Fruit fly (Drosophila melanogaster): ENCODE data around the gene CG12496.

The CG12496 gene

dm6 chrX:2447750-2448299 is 37.1 kb upstream of the CG12496 start, which contains the start of gene z (continued):
- no peak for TF ChIP-seq pros (GFP tag; optimal IDR thresholded peaks at IDR 0.05)
- no peak for TF ChIP-seq Poxn (GFP tag; IDR thresholded peaks at IDR 0.05)
- peak; percentile 58 for TF ChIP-seq CG32767 (GFP tag; IDR thresholded peaks at IDR 0.05)
- TF ChIP-seq Antp (GFP tag; optimal IDR thresholded peaks at IDR 0.05), result no peak
- peak; percentile 23 for TF ChIP-seq HmgZ (tag; optimal IDR thresholded peaks at IDR 0.05)
- peak; percentile 75 for TF ChIP-seq pzg (GFP tag; optimal IDR thresholded peaks at IDR 0.05)
- TF ChIP-seq Hr78 (GFP tag; optimal IDR thresholded peaks at IDR 0.05), result no peak
- no peak for TF ChIP-seq Bdp1 (GFP tag; optimal IDR thresholded peaks at IDR 0.05)
- TF ChIP-seq CG16779 (GFP tag; IDR thresholded peaks at IDR 0.05), result no peak
- TF ChIP-seq CG11560 (tag; IDR thresholded peaks at IDR 0.05), result no peak
- no peak for TF ChIP-seq Gsc (GFP tag; IDR thresholded peaks at IDR 0.05)
- TF ChIP-seq CG42726 (GFP tag; IDR thresholded peaks at IDR 0.05; ENCODE audit: partially characterized antibody), result peak; percentile 88
- no peak for TF ChIP-seq CG15696 (tag; optimal IDR thresholded peaks at IDR 0.05)
- TF ChIP-seq CG12659 (GFP tag; optimal IDR thresholded peaks at IDR 0.05), result peak; percentile 64
- TF ChIP-seq CG8478 (optimal IDR thresholded peaks at IDR 0.05), result peak; percentile 84
- TF ChIP-seq wek (GFP tag; optimal IDR thresholded peaks at IDR 0.05), result no peak
- TF ChIP-seq CG17912 (GFP tag; optimal IDR thresholded peaks at IDR 0.05), result no peak
- peak; percentile 3 for TF ChIP-seq CG17829 (tag; optimal IDR thresholded peaks at IDR 0.05)
- TF ChIP-seq Dll (GFP tag; IDR thresholded peaks at IDR 0.05; ENCODE audit: partially characterized antibody), result peak; percentile 92
- no peak for TF ChIP-seq CG17802 (tag; optimal IDR thresholded peaks at IDR 0.05)
- no peak for TF ChIP-seq Lpt (GFP tag; optimal IDR thresholded peaks at IDR 0.05)
- TF ChIP-seq CG30020 (tag; optimal IDR thresholded peaks at IDR 0.05), result peak; percentile 23
- TF ChIP-seq CG7987 (GFP tag; optimal IDR thresholded peaks at IDR 0.05), result no peak
- TF ChIP-seq ato (GFP tag; IDR thresholded peaks at IDR 0.05; ENCODE audit: partially characterized antibody), result peak; percentile 84
- TF ChIP-seq nerfin-1 (tag; optimal IDR thresholded peaks at IDR 0.05), result no peak
- TF ChIP-seq CG8089 (GFP tag; optimal IDR thresholded peaks at IDR 0.05), result no peak
- TF ChIP-seq sr (GFP tag; IDR thresholded peaks at IDR 0.05), result no peak
- peak; percentile 8 for TF ChIP-seq CG34376 (GFP tag; optimal IDR thresholded peaks at IDR 0.05)
- TF ChIP-seq CG8924 (tag; optimal IDR thresholded peaks at IDR 0.05), result peak; percentile 10
- TF ChIP-seq shn (GFP tag; optimal IDR thresholded peaks at IDR 0.05), result no peak
- TF ChIP-seq CG13624 (GFP tag; optimal IDR thresholded peaks at IDR 0.05), result peak; percentile 34
- no peak for TF ChIP-seq CG1529 (GFP tag; optimal IDR thresholded peaks at IDR 0.05)
- peak; percentile 88 for TF ChIP-seq hbn (GFP tag; IDR thresholded peaks at IDR 0.05; ENCODE audit: partially characterized antibody)
- TF ChIP-seq CG10565 (GFP tag; optimal IDR thresholded peaks at IDR 0.05), result no peak
- no peak for TF ChIP-seq ERR (GFP tag; optimal IDR thresholded peaks at IDR 0.05)
- TF ChIP-seq ken (GFP tag; IDR thresholded peaks at IDR 0.05), result no peak
- peak; percentile 62 for TF ChIP-seq Myb (GFP tag; optimal IDR thresholded peaks at IDR 0.05)
- TF ChIP-seq Asciz (GFP tag; optimal IDR thresholded peaks at IDR 0.05), result no peak
- TF ChIP-seq CG3995 (GFP tag; optimal IDR thresholded peaks at IDR 0.05), result no peak
- TF ChIP-seq eve (GFP tag; optimal IDR thresholded peaks at IDR 0.05), result no peak
- TF ChIP-seq lilli (GFP tag; optimal IDR thresholded peaks at IDR 0.05), result peak; percentile 31
- no peak for TF ChIP-seq CG2678 (tag; optimal IDR thresholded peaks at IDR 0.05)
- no peak for TF ChIP-seq insv (GFP tag; optimal IDR thresholded peaks at IDR 0.05)
- no peak for TF ChIP-seq CG8944 (GFP tag; optimal IDR thresholded peaks at IDR 0.05)
- TF ChIP-seq CG4360 (GFP tag; IDR thresholded peaks at IDR 0.05), result no peak
- no peak for TF ChIP-seq Sox102F (GFP tag; optimal IDR thresholded peaks at IDR 0.05)
- no peak for TF ChIP-seq CG4424 (GFP tag; optimal IDR thresholded peaks at IDR 0.05)
- TF ChIP-seq gce (GFP tag; IDR thresholded peaks at IDR 0.05), result no peak
- peak; percentile 24 for TF ChIP-seq CG2712 (tag; optimal IDR thresholded peaks at IDR 0.05)
- no peak for TF ChIP-seq ssp (GFP tag; IDR thresholded peaks at IDR 0.05)
- no peak for TF ChIP-seq dmrt11E (tag; optimal IDR thresholded peaks at IDR 0.05)

All from whole organism, embryonic.